Worm (Caenorhabditis elegans): ENCODE results near the gene dlc-4.

Gene dlc-4

ce11 chrIV:16489958-16490357, 46.9 kb downstream of the dlc-4 start (continued):
- TF ChIP-seq let-607 (tag; optimal IDR thresholded peaks at IDR 0.05) (peak in 1 of 2 experiments; percentile 24), zfh-2 (GFP tag; conservative IDR thresholded peaks at IDR 0.05) (peak; percentile 48; the same call in 1 of the 2 replicates), lin-35 (GFP tag; optimal IDR thresholded peaks at IDR 0.05) (peak in 1 of 3 experiments; percentile 49), ztf-26 (tag; optimal IDR thresholded peaks at IDR 0.05) (peak; percentile 69)

ce11 chrIV:16491411-16492036, 48.5 kb downstream of the dlc-4 start:
- no peak for TF ChIP-seq hmg-20 (GFP tag; IDR thresholded peaks at IDR 0.05)
- no peak for TF ChIP-seq snpc-4 (GFP tag; optimal IDR thresholded peaks at IDR 0.05)
- TF ChIP-seq snpc-4 (tag; optimal IDR thresholded peaks at IDR 0.05), result peak in 1 of 4 experiments; percentile 3
- no peak for TF ChIP-seq madf-3 (GFP tag; IDR thresholded peaks at IDR 0.05)
- TF ChIP-seq F39B2.1 (GFP tag; IDR thresholded peaks at IDR 0.05), result no peak
- TF ChIP-seq repo-1 (tag; optimal IDR thresholded peaks at IDR 0.05), result peak; percentile 52
- peak; percentile 51 for TF ChIP-seq nhr-80 (tag; optimal IDR thresholded peaks at IDR 0.05)
- TF ChIP-seq F49E8.2 (tag; optimal IDR thresholded peaks at IDR 0.05; ENCODE audit: insufficient read depth), result no peak
- TF ChIP-seq ZK185.1 (tag; optimal IDR thresholded peaks at IDR 0.05; ENCODE audit: poor library complexity, severe bottlenecking), result peak; percentile 55
- no peak for TF ChIP-seq akir-1 (GFP tag; optimal IDR thresholded peaks at IDR 0.05)
- no peak for TF ChIP-seq F23B12.7 (tag; optimal IDR thresholded peaks at IDR 0.05; ENCODE audit: insufficient read depth)
- peak; percentile 72 for TF ChIP-seq lin-40 (tag; optimal IDR thresholded peaks at IDR 0.05)
- no peak for TF ChIP-seq ceh-79 (tag; optimal IDR thresholded peaks at IDR 0.05)
- no peak for TF ChIP-seq ceh-40 (GFP tag; IDR thresholded peaks at IDR 0.05)
- TF ChIP-seq egl-44 (GFP tag; IDR thresholded peaks at IDR 0.05), result no peak
- TF ChIP-seq die-1 (tag; optimal IDR thresholded peaks at IDR 0.05), result peak; percentile 20
- peak; percentile 8 for TF ChIP-seq nhr-90 (tag; optimal IDR thresholded peaks at IDR 0.05)
- TF ChIP-seq hrde-1 (tag; optimal IDR thresholded peaks at IDR 0.05; ENCODE audit: borderline replicate concordance), result no peak
- no peak for TF ChIP-seq Y53F4B.3 (GFP tag; IDR thresholded peaks at IDR 0.05)
- no peak for TF ChIP-seq ztf-6 (GFP tag; IDR thresholded peaks at IDR 0.05)
- TF ChIP-seq mes-4 (tag; optimal IDR thresholded peaks at IDR 0.05), result no peak
- peak; percentile 51 for TF ChIP-seq ceh-27 (GFP tag; optimal IDR thresholded peaks at IDR 0.05)
- TF ChIP-seq efl-1 (GFP tag; optimal IDR thresholded peaks at IDR 0.05), result no peak
- no peak for TF ChIP-seq hlh-26 (GFP tag; conservative IDR thresholded peaks at IDR 0.05)
- TF ChIP-seq B0035.1 (tag; optimal IDR thresholded peaks at IDR 0.05), result no peak
- no peak for TF ChIP-seq ceh-100 (GFP tag; IDR thresholded peaks at IDR 0.05)
- TF ChIP-seq lin-54 (GFP tag; optimal IDR thresholded peaks at IDR 0.05), result peak; percentile 15
- no peak for TF ChIP-seq him-1 (tag; optimal IDR thresholded peaks at IDR 0.05)
- TF ChIP-seq Y67H2A.10 (GFP tag; conservative IDR thresholded peaks at IDR 0.05), result no peak
- TF ChIP-seq ceh-91 (GFP tag; IDR thresholded peaks at IDR 0.05), result no peak
- no peak for TF ChIP-seq ztf-22 (GFP tag; optimal IDR thresholded peaks at IDR 0.05)
- TF ChIP-seq cebp-2 (GFP tag; IDR thresholded peaks at IDR 0.05), result no peak
- no peak for TF ChIP-seq rec-8 (tag; optimal IDR thresholded peaks at IDR 0.05)
- peak; percentile 40 for TF ChIP-seq gei-17 (GFP tag; optimal IDR thresholded peaks at IDR 0.05)
- TF ChIP-seq dpff-1 (tag; optimal IDR thresholded peaks at IDR 0.05), result no peak
- TF ChIP-seq sdz-38 (tag; optimal IDR thresholded peaks at IDR 0.05), result no peak
- peak; percentile 39; the same call in 1 of the 2 replicates for TF ChIP-seq dox-1 (GFP tag; IDR thresholded peaks at IDR 0.05)
- TF ChIP-seq fkh-3 (tag; optimal IDR thresholded peaks at IDR 0.05), result no peak
- TF ChIP-seq ztf-3 (GFP tag; optimal IDR thresholded peaks at IDR 0.05), result peak; percentile 78
- no peak for TF ChIP-seq ama-1 (optimal IDR thresholded peaks at IDR 0.05)
- peak in 1 of 2 experiments; percentile 4 for TF ChIP-seq ama-1 (GFP tag; optimal IDR thresholded peaks at IDR 0.05)
- TF ChIP-seq let-607 (tag; optimal IDR thresholded peaks at IDR 0.05), result peak in 1 of 2 experiments; percentile 22
- no peak for TF ChIP-seq Y79H2A.3 (GFP tag; conservative IDR thresholded peaks at IDR 0.05)

Data from whole organism, young adult.